Worm (Caenorhabditis elegans): ENCODE measurements around the gene E01G4.3.
A peak's percentile ranks its signal among the peaks of the same experiment; 100 is the strongest.

The E01G4.3 gene

DNA sequence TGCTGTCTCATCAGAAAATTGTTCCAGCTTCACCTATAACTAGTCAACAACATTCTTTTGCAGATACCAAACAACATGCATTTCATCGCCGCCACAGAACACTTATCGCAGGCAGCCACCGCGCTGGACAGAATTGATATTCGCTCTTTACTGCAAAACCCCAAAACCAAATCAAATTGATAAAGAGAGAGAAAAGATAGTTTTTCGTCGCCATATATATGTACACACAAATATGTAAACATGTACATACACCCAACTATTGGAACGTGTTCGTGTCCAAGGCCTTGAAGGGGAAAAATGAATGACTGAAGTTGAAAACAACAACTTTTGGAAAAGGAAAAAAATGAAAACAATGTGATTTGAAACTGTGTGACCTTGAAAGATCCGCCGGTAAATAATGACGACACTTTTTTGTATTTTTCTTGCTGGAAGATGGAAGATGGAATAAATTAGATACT lies 4.0 kb downstream of the E01G4.3 start (continued):
- TF ChIP-seq ceh-32 (tag; optimal IDR thresholded peaks at IDR 0.05; ENCODE audit: poor library complexity) (no peak), nhr-102 (tag; optimal IDR thresholded peaks at IDR 0.05) (peak; percentile 69), sdz-12 (GFP tag; optimal IDR thresholded peaks at IDR 0.05) (no peak), Y75B8A.6 (GFP tag; IDR thresholded peaks at IDR 0.05) (no peak)

DNA sequence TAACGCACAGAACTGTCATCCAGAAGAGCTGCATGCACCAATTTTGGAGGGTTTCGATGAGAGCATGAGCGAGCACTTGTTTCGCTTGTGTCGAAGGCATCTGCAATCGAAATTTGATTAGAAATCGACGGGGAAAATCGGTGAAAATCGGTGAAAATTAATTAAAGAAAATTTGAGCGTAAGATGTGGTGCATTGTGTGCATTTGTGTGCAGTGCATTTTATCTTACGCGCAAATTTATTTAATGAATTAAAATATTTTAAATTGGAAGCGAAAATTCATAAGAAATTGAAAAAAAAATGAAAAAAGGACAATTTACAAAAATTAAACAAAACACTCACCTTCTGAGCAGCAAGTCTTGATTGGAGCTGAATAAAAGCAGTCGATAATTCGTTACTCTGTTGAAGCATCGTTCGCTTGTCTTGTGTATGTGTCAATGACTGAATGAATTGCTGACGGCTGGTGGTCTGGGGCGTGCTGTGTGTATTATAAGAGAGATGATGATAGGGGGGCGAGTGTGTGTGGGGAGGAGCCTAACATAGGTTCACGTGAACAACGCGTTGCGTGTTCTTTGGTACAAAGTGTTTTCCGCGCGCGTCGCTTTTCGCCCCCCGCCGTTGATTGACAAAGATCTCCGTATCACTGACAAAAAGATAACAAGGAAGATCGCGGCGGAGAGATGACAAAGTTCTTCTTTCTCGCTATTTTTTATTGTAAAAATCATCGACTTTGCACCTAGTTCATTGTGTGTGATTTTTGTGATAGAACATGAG lies 7.6 kb downstream of the E01G4.3 start:
- TF ChIP-seq attf-4 (tag; optimal IDR thresholded peaks at IDR 0.05) (no peak), hmg-1.1 (GFP tag; IDR thresholded peaks at IDR 0.05) (peak; percentile 56), saeg-2 (GFP tag; IDR thresholded peaks at IDR 0.05) (peak; percentile 75; the same call in 1 of the 2 replicates), daf-19 (GFP tag; conservative IDR thresholded peaks at IDR 0.05) (no peak), nhr-102 (tag; optimal IDR thresholded peaks at IDR 0.05) (peak; percentile 89), lsy-2 (tag; optimal IDR thresholded peaks at IDR 0.05) (peak; percentile 16 to 60), cey-2 (tag; optimal IDR thresholded peaks at IDR 0.05; ENCODE audit: borderline replicate concordance, insufficient read depth) (peak; percentile 87), nhr-111 (GFP tag; optimal IDR thresholded peaks at IDR 0.05) (no peak), mdl-1 (tag; optimal IDR thresholded peaks at IDR 0.05) (peak; percentile 54 to 84), nhr-48 (tag; optimal IDR thresholded peaks at IDR 0.05) (peak; percentile 99), T20F7.1 (GFP tag; optimal IDR thresholded peaks at IDR 0.05) (peak; percentile 72), nhr-25 (tag; optimal IDR thresholded peaks at IDR 0.05; ENCODE audit: borderline replicate concordance, insufficient read depth) (peak; percentile 83), ceh-28 (tag; optimal IDR thresholded peaks at IDR 0.05) (no peak), unc-39 (tag; optimal IDR thresholded peaks at IDR 0.05) (no peak), rbr-2 (tag; optimal IDR thresholded peaks at IDR 0.05) (peak; percentile 37), dve-1 (tag; optimal IDR thresholded peaks at IDR 0.05; ENCODE audit: insufficient read depth) (peak; percentile 95), snpc-1.2 (GFP tag; IDR thresholded peaks at IDR 0.05) (peak; percentile 62; the same call in 1 of the 2 replicates), ceh-62 (tag; optimal IDR thresholded peaks at IDR 0.05) (no peak), pqm-1 (tag; optimal IDR thresholded peaks at IDR 0.05) (peak; percentile 48), hif-1 (tag; optimal IDR thresholded peaks at IDR 0.05) (peak; percentile 57 to 93), tra-1 (GFP tag; IDR thresholded peaks at IDR 0.05) (peak; percentile 83), T26A8.4 (GFP tag; IDR thresholded peaks at IDR 0.05) (peak; percentile 58; the same call in 1 of the 2 replicates), lin-38 (GFP tag; IDR thresholded peaks at IDR 0.05) (peak; percentile 51), lin-13 (GFP tag; optimal IDR thresholded peaks at IDR 0.05) (no peak), lin-15B (tag; optimal IDR thresholded peaks at IDR 0.05) (no peak), ctbp-1 (GFP tag; IDR thresholded peaks at IDR 0.05) (peak; percentile 58; the same call in 1 of the 2 replicates), madf-9 (GFP tag; conservative IDR thresholded peaks at IDR 0.05) (peak; percentile 68), mep-1 (tag; optimal IDR thresholded peaks at IDR 0.05) (peak; percentile 70), ceh-44 (GFP tag; IDR thresholded peaks at IDR 0.05) (no peak), duxl-1 (tag; optimal IDR thresholded peaks at IDR 0.05; ENCODE audit: poor library complexity) (peak; percentile 33), ztf-11 (tag; optimal IDR thresholded peaks at IDR 0.05) (no peak), Y48G9A.11 (GFP tag; IDR thresholded peaks at IDR 0.05) (no peak), daf-8 (GFP tag; IDR thresholded peaks at IDR 0.05) (no peak), dmd-6 (GFP tag; IDR thresholded peaks at IDR 0.05) (peak; percentile 99), vab-7 (GFP tag; IDR thresholded peaks at IDR 0.05) (no peak), mxl-3 (GFP tag; optimal IDR thresholded peaks at IDR 0.05) (peak; percentile 81), F26F4.8 (GFP tag; conservative IDR thresholded peaks at IDR 0.05) (no peak), nhr-41 (GFP tag; IDR thresholded peaks at IDR 0.05) (no peak), gei-8 (GFP tag; optimal IDR thresholded peaks at IDR 0.05) (peak; percentile 89), F10B5.3 (tag; optimal IDR thresholded peaks at IDR 0.05) (no peak), daf-12 (tag; optimal IDR thresholded peaks at IDR 0.05) (no peak), zfp-2 (tag; optimal IDR thresholded peaks at IDR 0.05) (no peak), nhr-6 (tag; optimal IDR thresholded peaks at IDR 0.05) (no peak)
